Fruit fly (Drosophila melanogaster): ENCODE data around the gene pkm.

DNA sequence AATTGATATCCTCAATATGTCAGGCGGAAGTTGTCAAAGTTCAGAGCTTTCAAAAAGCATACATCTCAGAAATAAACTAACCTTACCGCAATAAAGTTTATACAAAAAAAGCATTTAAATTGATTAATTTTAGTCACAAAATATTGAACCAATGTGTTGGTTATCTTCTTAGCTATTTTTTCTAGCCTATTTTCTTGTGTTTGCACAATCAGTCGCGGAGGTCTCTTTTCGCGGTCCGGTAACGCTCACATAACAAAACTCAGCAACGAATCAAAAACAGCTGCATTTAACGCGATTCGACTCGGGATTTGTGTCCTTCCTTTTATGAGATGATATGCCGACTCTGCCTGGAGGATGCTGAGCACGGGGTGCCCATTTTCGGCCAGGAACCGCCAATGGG lies 10.4 kb downstream of the pkm start, which contains the start of gene CG11696:
- TF ChIP-seq CG2875 (GFP tag; optimal IDR thresholded peaks at IDR 0.05) (no peak), CG14965 (GFP tag; optimal IDR thresholded peaks at IDR 0.05; ENCODE audit: borderline replicate concordance) (no peak), CG4424 (GFP tag; optimal IDR thresholded peaks at IDR 0.05) (no peak), CG11398 (GFP tag; optimal IDR thresholded peaks at IDR 0.05) (no peak), shn (GFP tag; optimal IDR thresholded peaks at IDR 0.05) (no peak), CoRest (tag; optimal IDR thresholded peaks at IDR 0.05) (no peak), trem (tag; optimal IDR thresholded peaks at IDR 0.05) (no peak), Abd-B (GFP tag; optimal IDR thresholded peaks at IDR 0.05) (no peak), CG6272 (GFP tag; IDR thresholded peaks at IDR 0.05) (no peak), sob (GFP tag; IDR thresholded peaks at IDR 0.05) (no peak), fd3F (GFP tag; optimal IDR thresholded peaks at IDR 0.05) (no peak)
